Worm (Caenorhabditis elegans): Measurements from ENCODE around the gene srd-31.

srd-31 gene

ce11 chrV:7603404-7603803 is 31.2 kb downstream of the srd-31 start, which contains the start of gene C50E3.11:
C50E3.11 (minus strand) TSS chrV:7603486.
- no peak for TF ChIP-seq unc-62 (GFP tag; optimal IDR thresholded peaks at IDR 0.05)
- no peak for TF ChIP-seq mdl-1 (tag; optimal IDR thresholded peaks at IDR 0.05)
- TF ChIP-seq nhr-10 (tag; optimal IDR thresholded peaks at IDR 0.05) = no peak
- TF ChIP-seq peb-1 (tag; optimal IDR thresholded peaks at IDR 0.05) = no peak
- TF ChIP-seq ama-1 (optimal IDR thresholded peaks at IDR 0.05) = no peak
- TF ChIP-seq snpc-4 (tag; optimal IDR thresholded peaks at IDR 0.05) = no peak
- TF ChIP-seq ztf-4 (tag; optimal IDR thresholded peaks at IDR 0.05) = no peak
- TF ChIP-seq nhr-6 (tag; optimal IDR thresholded peaks at IDR 0.05) = no peak
- no peak for TF ChIP-seq Y55F3AM.14 (GFP tag; optimal IDR thresholded peaks at IDR 0.05)
- TF ChIP-seq nhr-129 (tag; optimal IDR thresholded peaks at IDR 0.05) = no peak
- no peak for TF ChIP-seq alr-1 (tag; optimal IDR thresholded peaks at IDR 0.05)
- no peak for TF ChIP-seq sem-4 (tag; optimal IDR thresholded peaks at IDR 0.05)
- TF ChIP-seq ceh-16 (tag; optimal IDR thresholded peaks at IDR 0.05) = no peak
- no peak for TF ChIP-seq nhr-237 (tag; optimal IDR thresholded peaks at IDR 0.05)

- TF ChIP-seq ceh-16 (tag; optimal IDR thresholded peaks at IDR 0.05) (no peak), ZK546.5 (tag; optimal IDR thresholded peaks at IDR 0.05) (no peak), lsy-2 (tag; optimal IDR thresholded peaks at IDR 0.05) (no peak), sem-4 (tag; optimal IDR thresholded peaks at IDR 0.05) (no peak), sma-9 (GFP tag; optimal IDR thresholded peaks at IDR 0.05) (no peak), sma-9 (tag; optimal IDR thresholded peaks at IDR 0.05) (no peak), snpc-4 (tag; optimal IDR thresholded peaks at IDR 0.05) (no peak), nhr-25 (tag; optimal IDR thresholded peaks at IDR 0.05) (no peak), nhr-11 (tag; optimal IDR thresholded peaks at IDR 0.05) (no peak), nhr-6 (tag; optimal IDR thresholded peaks at IDR 0.05) (no peak), unc-55 (GFP tag; optimal IDR thresholded peaks at IDR 0.05) (no peak), mbf-1 (tag; optimal IDR thresholded peaks at IDR 0.05) (no peak)
These were observed 33.1 kb downstream of the srd-31 start, which contains the start of gene scl-26 for ce11 chrV:7601443-7601842. scl-26 (minus strand) TSS chrV:7601543.

ce11 chrV:7600149-7600548 is 34.4 kb downstream of the srd-31 start, which contains the start of gene C50E3.9:
C50E3.9 (minus strand) TSS chrV:7600249.
- TF ChIP-seq unc-39 (tag; optimal IDR thresholded peaks at IDR 0.05) (no peak), sma-9 (GFP tag; optimal IDR thresholded peaks at IDR 0.05) (no peak), sma-9 (tag; optimal IDR thresholded peaks at IDR 0.05) (no peak), nhr-25 (tag; optimal IDR thresholded peaks at IDR 0.05) (no peak)

ce11 chrV:7598269-7598668 is 36.3 kb downstream of the srd-31 start, which contains the start of gene C50E3.7:
C50E3.7 (minus strand) TSS chrV:7598369.
- TF ChIP-seq peb-1 (tag; optimal IDR thresholded peaks at IDR 0.05) (no peak), Y55F3AM.14 (GFP tag; optimal IDR thresholded peaks at IDR 0.05) (no peak), nhr-237 (tag; optimal IDR thresholded peaks at IDR 0.05) (no peak), snpc-4 (tag; optimal IDR thresholded peaks at IDR 0.05) (no peak), ceh-82 (tag; optimal IDR thresholded peaks at IDR 0.05) (no peak), lin-13 (GFP tag; optimal IDR thresholded peaks at IDR 0.05) (no peak), alr-1 (tag; optimal IDR thresholded peaks at IDR 0.05) (no peak), sma-9 (GFP tag; optimal IDR thresholded peaks at IDR 0.05) (no peak), sma-9 (tag; optimal IDR thresholded peaks at IDR 0.05) (no peak), lin-11 (tag; optimal IDR thresholded peaks at IDR 0.05) (no peak), unc-39 (tag; optimal IDR thresholded peaks at IDR 0.05) (no peak), nhr-10 (tag; optimal IDR thresholded peaks at IDR 0.05) (no peak), R02D3.7 (tag; optimal IDR thresholded peaks at IDR 0.05) (no peak), lsy-2 (tag; optimal IDR thresholded peaks at IDR 0.05) (no peak), crh-2 (tag; optimal IDR thresholded peaks at IDR 0.05) (no peak), elt-3 (tag; optimal IDR thresholded peaks at IDR 0.05) (no peak), sem-4 (tag; optimal IDR thresholded peaks at IDR 0.05) (no peak), ztf-11 (tag; optimal IDR thresholded peaks at IDR 0.05) (no peak), ama-1 (optimal IDR thresholded peaks at IDR 0.05) (no peak), mdl-1 (tag; optimal IDR thresholded peaks at IDR 0.05) (no peak), C34F6.9 (tag; optimal IDR thresholded peaks at IDR 0.05) (no peak)

DNA sequence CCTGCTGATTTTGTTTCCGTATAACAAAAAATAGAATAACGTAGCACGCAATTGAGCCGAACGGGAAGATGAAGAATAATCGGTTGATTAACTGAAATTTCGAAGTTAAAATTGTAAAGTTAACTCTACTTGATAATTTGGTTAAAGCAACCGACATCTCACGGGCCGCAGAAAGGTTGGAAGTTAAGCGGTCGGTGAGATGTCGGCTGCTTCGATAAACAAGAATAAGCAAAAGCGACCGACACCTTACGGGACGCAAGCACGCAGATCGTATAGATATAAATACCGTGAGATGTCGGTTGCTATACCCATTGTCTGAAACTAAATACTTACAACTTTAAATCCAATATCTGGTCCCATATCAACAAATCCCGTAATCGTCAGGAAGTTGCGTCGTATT is 39.4 kb downstream of the srd-31 start:
- no peak for TF ChIP-seq ztf-4 (tag; optimal IDR thresholded peaks at IDR 0.05)
- TF ChIP-seq snpc-4 (tag; optimal IDR thresholded peaks at IDR 0.05) = peak; percentile 24

- no peak for TF ChIP-seq egl-27 (tag; optimal IDR thresholded peaks at IDR 0.05)
- TF ChIP-seq elt-3 (tag; optimal IDR thresholded peaks at IDR 0.05) = no peak
- TF ChIP-seq lin-39 (tag; optimal IDR thresholded peaks at IDR 0.05) = no peak
- no peak for TF ChIP-seq snpc-4 (tag; optimal IDR thresholded peaks at IDR 0.05)
- no peak for TF ChIP-seq nhr-11 (tag; optimal IDR thresholded peaks at IDR 0.05)
- TF ChIP-seq nhr-12 (tag; optimal IDR thresholded peaks at IDR 0.05) = no peak
These were observed 44.1 kb downstream of the srd-31 start, which contains the start of gene C50E3.6 for ce11 chrV:7590454-7590853. C50E3.6 (minus strand) TSS chrV:7590554.

Data from whole organism, L2 larva.